Worm (Caenorhabditis elegans) whole organism, midembryonic: Measurements from ENCODE around the gene Y79H2A.4.

Experiments used
- T22C8.4 ChIP-seq: fragments of 200-800 bp; sonication (Bioruptor generic); IDR thresholded peaks from 2 replicates; pipeline ENCODE4 v1.3.6; 2022; ENCODE audit warnings: missing genetic modification characterization, missing compliant biosample characterization
- cog-1 ChIP-seq: sonication (generic microtip); optimal IDR thresholded peaks from 2 replicates; lab custom pipeline; 2016; ENCODE audit warnings: missing genetic modification characterization, missing compliant biosample characterization
- flt-1 ChIP-seq: fragments of 200-800 bp; sonication (Bioruptor generic); IDR thresholded peaks from 2 replicates; pipeline ENCODE4 v1.3.6; 2022; ENCODE audit warnings: missing genetic modification characterization, missing compliant biosample characterization
- klf-2 ChIP-seq: fragments of 200-800 bp; sonication (Bioruptor generic); conservative IDR thresholded peaks from 2 replicates; pipeline ENCODE4 v1.3.6; 2022; ENCODE audit warnings: missing genetic modification reagents, missing genetic modification characterization, missing compliant biosample characterization
- med-1 ChIP-seq: sonication (generic microtip); optimal IDR thresholded peaks from 2 replicates; lab custom pipeline; 2017; ENCODE audit warnings: missing genetic modification characterization, mild to moderate bottlenecking, missing compliant biosample characterization, antibody characterized with exemption, missing genetic modification reagents; ENCODE audit not compliant: insufficient read depth
- ref-1 ChIP-seq: fragments of 200-800 bp; sonication (Bioruptor generic); conservative IDR thresholded peaks from 2 replicates; pipeline ENCODE4 v1.3.6; 2022; ENCODE audit warnings: missing genetic modification reagents, missing genetic modification characterization, missing compliant biosample characterization
- ztf-23 ChIP-seq: fragments of 200-800 bp; sonication (Bioruptor generic); IDR thresholded peaks from 2 replicates; pipeline ENCODE4 v1.3.6; 2022; ENCODE audit warnings: missing genetic modification reagents, missing genetic modification characterization, missing compliant biosample characterization
- ztf-29 ChIP-seq: fragments of 200-800 bp; sonication (Bioruptor generic); IDR thresholded peaks from 2 replicates; pipeline ENCODE4 v1.3.6; 2022; ENCODE audit warnings: missing genetic modification reagents, missing genetic modification characterization, missing compliant biosample characterization

DNA sequence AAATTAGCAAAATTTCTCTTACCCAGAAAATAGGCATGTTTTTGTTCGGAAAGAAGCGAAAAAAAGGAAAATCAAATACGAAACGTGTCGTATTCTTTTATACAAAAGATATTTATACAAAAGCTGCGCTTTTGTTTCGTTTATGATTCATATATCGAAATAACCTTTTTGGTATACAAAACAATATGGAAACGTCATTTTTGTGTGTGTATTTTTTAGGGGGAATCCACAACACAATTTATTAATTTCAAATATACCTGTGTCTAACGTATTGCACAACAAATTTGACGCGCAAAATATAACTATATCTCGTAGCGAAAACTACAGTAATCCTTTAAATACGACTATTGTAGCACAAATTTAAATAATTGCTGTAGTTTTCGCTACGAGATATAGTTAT is 10.4 kb upstream of the Y79H2A.4 start, which contains the start of gene Y79H2A.2:
- TF ChIP-seq ztf-23 (GFP tag; lab: Robert Waterston, UW) (no peak), flt-1 (GFP tag; lab: Robert Waterston, UW) (no peak), klf-2 (GFP tag; lab: Robert Waterston, UW) (no peak), ref-1 (GFP tag; lab: Robert Waterston, UW) (no peak), med-1 (GFP tag; lab: Kevin White, UChicago) (no peak), cog-1 (tag; lab: Kevin White, UChicago) (no peak), ztf-29 (GFP tag; lab: Robert Waterston, UW) (no peak), T22C8.4 (GFP tag; lab: Robert Waterston, UW) (no peak)
